Fruit fly (Drosophila melanogaster) Kc167 (cell line): ENCODE data around the gene CG15579.

Source experiments
- Myc ChIP-seq: fragments of >200 bp; optimal IDR thresholded peaks from 2 replicates; lab custom pipeline; 2017; ENCODE audit warnings: missing external identifiers
- Sin3A ChIP-seq: fragments of >200 bp; optimal IDR thresholded peaks from 2 replicates; lab custom pipeline; 2018; ENCODE audit warnings: missing external identifiers
- h ChIP-seq: fragments of >200 bp; optimal IDR thresholded peaks from 3 replicates; lab custom pipeline; 2018; ENCODE audit warnings: missing external identifiers

- TF ChIP-seq Sin3A (lab: Kevin White, UChicago) (no peak), Myc (lab: Kevin White, UChicago) (no peak), h (lab: Kevin White, UChicago) (no peak)
Measured at dm6 chrX:4293418-4293817, 18.2 kb downstream of the CG15579 start.
